Fruit fly (Drosophila melanogaster) whole organism, prepupa: ENCODE results near the gene CG9641.

ENCODE experiments used
- Sox15 ChIP-seq: fragments of 200-800 bp; sonication (Bioruptor generic); optimal IDR thresholded peaks from 3 replicates; lab custom pipeline; 2016; ENCODE audit warnings: missing biosample characterization, missing genetic modification characterization
- fd85E ChIP-seq: fragments of 200-800 bp; sonication (Bioruptor generic); optimal IDR thresholded peaks from 3 replicates; lab custom pipeline; 2016; ENCODE audit warnings: missing biosample characterization, missing genetic modification characterization
- svp ChIP-seq: fragments of 200-800 bp; sonication (Bioruptor generic); peaks from one replicate; lab custom pipeline; 2016; ENCODE audit warnings: missing biosample characterization, missing genetic modification characterization

- TF ChIP-seq svp (GFP tag; lab: Kevin White, UChicago) (no peak), Sox15 (GFP tag; lab: Kevin White, UChicago) (peak; percentile 73), fd85E (GFP tag; lab: Kevin White, UChicago) (no peak)
Measured at dm6 chr2L:2976829-2977228, at the start of gene CG9641, which contains the start of gene CG3165.
